Worm (Caenorhabditis elegans) whole organism, L4/young adult: ENCODE measurements around the gene srz-96.

Experiments used
- W03F9.2 ChIP-seq: fragments of 150-350 bp; optimal IDR thresholded peaks from 2 replicates; lab custom pipeline; 2014; ENCODE audit warnings: missing biosample characterization, missing genetic modification characterization
- dao-5 ChIP-seq: sonication (generic microtip); optimal IDR thresholded peaks from 2 replicates; lab custom pipeline; 2016; ENCODE audit warnings: missing genotype, missing genetic modification characterization, moderate library complexity, missing compliant biosample characterization
- him-1 ChIP-seq: sonication (generic microtip); optimal IDR thresholded peaks from 2 replicates; lab custom pipeline; 2016; ENCODE audit warnings: missing genotype, missing genetic modification reagents, missing genetic modification characterization, missing compliant biosample characterization

Gene srz-96

ce11 chrV:17232403-17232802, 33.4 kb downstream of the srz-96 start:
- TF ChIP-seq dao-5 (no peak), him-1 (tag; lab: Kevin White, UChicago) (no peak), W03F9.2 (no peak)

DNA sequence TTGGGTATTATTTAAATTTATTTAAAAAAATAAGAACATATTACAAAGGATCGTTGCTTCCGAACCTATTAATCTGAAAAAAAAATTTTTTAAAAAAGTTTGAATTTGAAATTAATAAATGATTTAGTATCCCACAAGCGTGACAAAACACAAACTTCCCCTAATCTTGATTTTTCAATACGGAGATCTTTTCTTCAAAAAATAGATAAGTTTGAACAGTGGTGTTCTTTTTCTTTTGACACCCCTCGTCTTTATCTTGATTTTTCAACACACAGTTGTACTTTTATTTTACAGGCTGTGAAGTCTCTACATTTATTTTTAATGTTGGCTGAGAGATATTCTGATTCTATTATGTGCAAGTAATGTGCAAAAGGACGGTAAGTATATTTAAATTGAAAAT, 37.3 kb downstream of the srz-96 start, which contains the start of gene T19C9.10:
Gene T19C9.10, plus strand, starts transcription at position 248 of the 400 bp plus-strand sequence.
- TF ChIP-seq him-1 (tag; lab: Kevin White, UChicago) (no peak), W03F9.2 (no peak), dao-5 (no peak)

- no peak for TF ChIP-seq W03F9.2
Observed at ce11 chrV:17238799-17239198, 39.8 kb downstream of the srz-96 start, which contains the start of gene T19C9.8. Gene T19C9.8 (plus strand): TSS chrV:17239097.

- TF ChIP-seq W03F9.2 (no peak), dao-5 (no peak), him-1 (tag; lab: Kevin White, UChicago) (no peak)
Observed at ce11 chrV:17240579-17241277, 41.7 kb downstream of the srz-96 start.

DNA sequence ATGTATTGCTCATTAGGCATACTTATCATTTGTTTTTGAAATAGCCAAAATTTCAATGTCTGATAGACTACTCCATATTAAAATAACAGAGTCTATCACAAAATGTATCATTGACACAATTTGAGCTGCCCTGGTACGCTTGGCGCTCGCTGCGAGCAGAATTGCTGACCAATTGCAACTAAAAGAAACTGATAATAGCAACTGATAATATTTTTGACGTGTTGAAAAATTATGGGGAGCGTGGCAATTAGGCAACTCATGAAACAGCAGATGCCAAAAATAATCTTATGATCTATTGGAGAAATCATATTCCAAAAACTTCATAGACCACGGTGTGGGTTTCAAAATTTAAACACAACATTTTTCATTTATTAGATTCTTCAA, 42.2 kb downstream of the srz-96 start:
- no peak for TF ChIP-seq dao-5
- TF ChIP-seq him-1 (tag; lab: Kevin White, UChicago), result no peak
- no peak for TF ChIP-seq W03F9.2

- TF ChIP-seq dao-5 (no peak), him-1 (tag; lab: Kevin White, UChicago) (no peak), W03F9.2 (no peak)
Observed at ce11 chrV:17242552-17242951, 43.5 kb downstream of the srz-96 start, which contains the start of gene Y68A4B.3. Gene Y68A4B.3 (minus strand): TSS chrV:17242652.

DNA sequence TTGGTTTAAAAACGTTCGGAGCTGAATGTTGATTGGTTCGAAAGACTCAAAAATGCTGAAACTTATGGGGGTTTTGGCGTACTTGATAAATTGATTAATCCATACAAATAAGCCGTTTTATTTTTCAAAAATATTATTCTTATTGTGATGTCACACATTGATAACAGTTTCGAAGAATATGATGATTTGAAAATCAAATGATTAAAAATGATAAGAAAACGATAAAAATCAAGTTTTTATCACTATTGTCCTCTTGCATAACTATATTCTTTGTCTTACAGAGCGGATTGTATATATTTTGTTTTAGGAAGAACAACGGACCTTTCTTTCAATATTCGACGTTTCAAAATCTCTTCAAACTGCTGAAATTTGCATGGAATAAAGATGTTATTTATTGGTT, 44.0 kb downstream of the srz-96 start:
- TF ChIP-seq W03F9.2 (no peak), dao-5 (no peak), him-1 (tag; lab: Kevin White, UChicago) (no peak)

DNA sequence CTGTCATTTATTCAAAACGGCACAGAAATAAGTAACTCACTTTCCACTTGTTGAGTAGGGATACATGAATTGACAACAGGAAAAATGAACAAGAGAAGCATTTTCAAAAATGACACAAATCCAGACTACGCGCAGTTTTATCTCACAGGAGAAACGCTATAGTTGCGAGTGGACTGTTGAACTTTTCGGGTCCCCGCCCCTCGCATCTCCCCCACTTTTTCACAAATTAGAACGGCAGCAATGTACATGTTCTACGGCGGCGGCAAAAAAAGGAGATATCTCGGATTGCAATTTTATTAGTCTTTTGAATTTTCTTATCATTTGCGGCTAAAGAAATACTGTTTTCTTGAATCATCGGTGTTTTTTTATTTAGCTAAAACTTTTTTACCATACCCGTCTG, 46.4 kb downstream of the srz-96 start, which contains the start of gene clec-242:
Gene clec-242, minus strand, starts transcription at position 101 of the 400 bp plus-strand sequence.
- TF ChIP-seq W03F9.2, result no peak
- no peak for TF ChIP-seq him-1 (tag; lab: Kevin White, UChicago)
- TF ChIP-seq dao-5, result no peak

DNA sequence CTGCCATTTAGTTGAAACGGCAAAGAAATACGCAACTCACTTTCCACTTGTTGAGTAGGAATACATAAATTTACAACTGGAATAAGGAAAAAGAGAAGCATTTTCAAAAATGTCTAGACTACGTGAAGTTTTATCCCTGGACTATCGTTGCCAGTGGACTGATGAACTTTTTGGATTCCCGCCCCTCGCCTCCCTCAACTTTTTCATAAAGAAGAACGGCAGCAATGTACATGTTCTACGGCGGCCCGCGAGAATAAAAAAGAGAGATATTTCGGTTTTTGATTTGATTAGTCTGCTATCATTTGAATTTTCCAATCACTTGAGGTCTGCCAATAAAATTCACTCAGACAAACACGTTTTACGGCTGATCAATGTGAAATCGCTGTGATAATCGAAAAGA, 49.9 kb downstream of the srz-96 start, which contains the start of gene clec-243:
Gene clec-243, minus strand, starts transcription at position 101 of the 400 bp plus-strand sequence.
- TF ChIP-seq dao-5, result no peak
- TF ChIP-seq him-1 (tag; lab: Kevin White, UChicago), result no peak
- no peak for TF ChIP-seq W03F9.2
